Worm (Caenorhabditis elegans) whole organism, mixed stage, embryonic: ENCODE data around the gene ZC196.3.

Experiments used
- M03D4.4 ChIP-seq: sonication (generic microtip); optimal IDR thresholded peaks from 2 replicates; lab custom pipeline; 2017; ENCODE audit warnings: mild to moderate bottlenecking, missing genetic modification characterization, missing compliant biosample characterization
- bed-3 ChIP-seq: fragments of 200-800 bp; sonication (Bioruptor generic); optimal IDR thresholded peaks from 3 replicates; lab custom pipeline; 2018; ENCODE audit warnings: mild to moderate bottlenecking, missing genetic modification characterization, moderate library complexity, missing compliant biosample characterization
- blmp-1 ChIP-seq: fragments of 150-350 bp; optimal IDR thresholded peaks from 2 replicates; lab custom pipeline; 2014; ENCODE audit warnings: missing biosample characterization, missing genetic modification characterization
- ceh-39 ChIP-seq: fragments of 150-350 bp; optimal IDR thresholded peaks from 2 replicates; lab custom pipeline; 2014; ENCODE audit warnings: missing biosample characterization, missing genetic modification characterization
- ceh-43 ChIP-seq: fragments of 200-800 bp; sonication (Bioruptor generic); optimal IDR thresholded peaks from 2 replicates; lab custom pipeline; 2018; ENCODE audit warnings: mild to moderate bottlenecking, missing genetic modification characterization, moderate library complexity, missing compliant biosample characterization
- ceh-83 ChIP-seq: fragments of 200-800 bp; sonication (Bioruptor generic); optimal IDR thresholded peaks from 2 replicates; lab custom pipeline; 2018; ENCODE audit warnings: mild to moderate bottlenecking, missing genetic modification characterization, missing compliant biosample characterization
- ces-1 ChIP-seq: fragments of 150-350 bp; optimal IDR thresholded peaks from 2 replicates; lab custom pipeline; 2014; ENCODE audit warnings: missing biosample characterization, missing genetic modification reagents, missing genetic modification characterization
- cnd-1 ChIP-seq: fragments of 200-800 bp; sonication (Bioruptor generic); optimal IDR thresholded peaks from 2 replicates; lab custom pipeline; 2018; ENCODE audit warnings: mild to moderate bottlenecking, missing genetic modification characterization, missing compliant biosample characterization
- drap-1 ChIP-seq: fragments of 200-800 bp; sonication (Bioruptor generic); optimal IDR thresholded peaks from 3 replicates; lab custom pipeline; 2018; ENCODE audit warnings: mild to moderate bottlenecking, missing genetic modification characterization, missing compliant biosample characterization
- elt-1 ChIP-seq: sonication (generic microtip); optimal IDR thresholded peaks from 2 replicates; lab custom pipeline; 2017; ENCODE audit warnings: missing genetic modification characterization, mild to moderate bottlenecking, missing compliant biosample characterization, antibody characterized with exemption, moderate library complexity, borderline replicate concordance; ENCODE audit not compliant: insufficient read depth
- elt-3 ChIP-seq: fragments of 150-350 bp; optimal IDR thresholded peaks from 2 replicates; lab custom pipeline; 2014; ENCODE audit warnings: missing biosample characterization, missing genetic modification characterization
- flh-1 ChIP-seq: fragments of 200-800 bp; sonication (Bioruptor generic); optimal IDR thresholded peaks from 2 replicates; lab custom pipeline; 2018; ENCODE audit warnings: mild to moderate bottlenecking, missing genetic modification characterization, moderate library complexity, missing compliant biosample characterization
- ham-2 ChIP-seq: fragments of 200-800 bp; sonication (Bioruptor generic); optimal IDR thresholded peaks from 2 replicates; lab custom pipeline; 2018; ENCODE audit warnings: mild to moderate bottlenecking, missing genetic modification characterization, missing compliant biosample characterization
- hlh-1 ChIP-seq: fragments of 150-350 bp; optimal IDR thresholded peaks from 2 replicates; lab custom pipeline; 2014; ENCODE audit warnings: missing biosample characterization, missing genetic modification reagents, missing genetic modification characterization
- lin-13 ChIP-seq: fragments of 150-350 bp; optimal IDR thresholded peaks from 2 replicates; lab custom pipeline; 2014; ENCODE audit warnings: missing biosample characterization, missing genetic modification characterization
- lin-32 ChIP-seq: fragments of 200-800 bp; sonication (Bioruptor generic); optimal IDR thresholded peaks from 2 replicates; lab custom pipeline; 2018; ENCODE audit warnings: mild to moderate bottlenecking, missing genetic modification characterization, missing compliant biosample characterization
- lsy-2 ChIP-seq: fragments of 150-350 bp; optimal IDR thresholded peaks from 2 replicates; lab custom pipeline; 2014; ENCODE audit warnings: missing biosample characterization, missing genetic modification characterization
- mab-5 ChIP-seq: fragments of 150-350 bp; optimal IDR thresholded peaks from 2 replicates; lab custom pipeline; 2014; ENCODE audit warnings: missing biosample characterization, missing genetic modification characterization
- mep-1 ChIP-seq: fragments of 150-350 bp; optimal IDR thresholded peaks from 2 replicates; lab custom pipeline; 2017; ENCODE audit warnings: missing biosample characterization, missing genetic modification reagents, missing genetic modification characterization, inconsistent platforms
- mls-2 ChIP-seq: sonication (generic microtip); optimal IDR thresholded peaks from 2 replicates; lab custom pipeline; 2016; ENCODE audit warnings: mild to moderate bottlenecking, missing genetic modification characterization, moderate library complexity, missing compliant biosample characterization
- nhr-12 ChIP-seq: fragments of 150-350 bp; optimal IDR thresholded peaks from 2 replicates; lab custom pipeline; 2014; ENCODE audit warnings: missing biosample characterization, missing genetic modification characterization
- nhr-2 ChIP-seq: fragments of 150-350 bp; optimal IDR thresholded peaks from 2 replicates; lab custom pipeline; 2014; ENCODE audit warnings: missing biosample characterization, missing genetic modification characterization
- nhr-237 ChIP-seq: fragments of 150-350 bp; optimal IDR thresholded peaks from 2 replicates; lab custom pipeline; 2014; ENCODE audit warnings: missing biosample characterization, missing genetic modification characterization
- nhr-28 ChIP-seq: fragments of 150-350 bp; optimal IDR thresholded peaks from 2 replicates; lab custom pipeline; 2014; ENCODE audit warnings: missing biosample characterization, missing genetic modification characterization
- nhr-76 ChIP-seq: sonication (generic microtip); optimal IDR thresholded peaks from 2 replicates; lab custom pipeline; 2017; ENCODE audit warnings: missing biosample characterization, missing genetic modification characterization
- pha-4 ChIP-seq: fragments of 150-350 bp; optimal IDR thresholded peaks from 2 replicates; lab custom pipeline; 2018; ENCODE audit warnings: missing biosample characterization, missing genetic modification reagents, missing genetic modification characterization
- sem-2 ChIP-seq: fragments of 200-800 bp; sonication (Bioruptor generic); optimal IDR thresholded peaks from 2 replicates; lab custom pipeline; 2018; ENCODE audit warnings: mild to moderate bottlenecking, missing genetic modification characterization, missing compliant biosample characterization
- snpc-4 ChIP-seq: fragments of 150-350 bp; optimal IDR thresholded peaks from 2 replicates; lab custom pipeline; 2014; ENCODE audit warnings: missing biosample characterization, missing genetic modification characterization
- sptf-1 ChIP-seq: sonication (generic microtip); optimal IDR thresholded peaks from 2 replicates; lab custom pipeline; 2017; ENCODE audit warnings: mild to moderate bottlenecking, missing genetic modification characterization, moderate library complexity, missing compliant biosample characterization
- tbx-8 ChIP-seq: fragments of 200-800 bp; sonication (Bioruptor generic); optimal IDR thresholded peaks from 2 replicates; lab custom pipeline; 2018; ENCODE audit warnings: mild to moderate bottlenecking, missing genetic modification characterization, moderate library complexity, missing compliant biosample characterization
- unc-39 ChIP-seq: fragments of 150-350 bp; optimal IDR thresholded peaks from 2 replicates; lab custom pipeline; 2014; ENCODE audit warnings: missing biosample characterization, missing genetic modification characterization
- unc-62 ChIP-seq: fragments of 150-350 bp; optimal IDR thresholded peaks from 2 replicates; lab custom pipeline; 2014; ENCODE audit warnings: missing biosample characterization, missing genetic modification reagents, missing genetic modification characterization
- zip-8 ChIP-seq: fragments of 150-350 bp; optimal IDR thresholded peaks from 2 replicates; lab custom pipeline; 2014; ENCODE audit warnings: missing biosample characterization, missing genetic modification characterization
- ztf-11 ChIP-seq: fragments of 150-350 bp; optimal IDR thresholded peaks from 2 replicates; lab custom pipeline; 2014; ENCODE audit warnings: missing biosample characterization, missing genetic modification characterization

Gene ZC196.3

DNA sequence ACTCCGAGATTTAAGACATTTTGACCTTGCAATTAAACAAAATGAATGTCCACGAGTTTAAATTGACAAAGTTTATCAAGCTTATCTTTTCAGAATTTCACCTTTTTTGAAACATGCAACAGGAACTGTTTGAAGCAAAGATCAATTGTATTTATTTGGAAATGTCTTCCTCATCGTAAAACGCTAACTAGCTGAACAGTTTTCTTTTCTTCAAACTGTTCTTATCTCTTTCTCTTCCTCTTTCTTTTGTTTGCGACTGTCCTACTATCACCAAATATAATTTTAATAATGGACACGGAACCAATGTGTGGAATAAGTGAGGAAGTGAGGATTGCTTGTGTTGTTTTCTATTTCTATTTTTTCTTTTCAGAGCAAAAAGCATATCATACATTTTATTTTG is 3.5 kb upstream of the ZC196.3 start, which contains the start of gene ZC196.4:
ZC196.4 (plus strand) TSS at position 173 of the 400 bp plus-strand sequence.
- no peak for TF ChIP-seq nhr-237 (tag; lab: Kevin White, UChicago)
- TF ChIP-seq bed-3: no peak
- TF ChIP-seq elt-3 (tag; lab: Kevin White, UChicago): no peak
- TF ChIP-seq lin-13: no peak
- no peak for TF ChIP-seq zip-8 (tag; lab: Kevin White, UChicago)
- TF ChIP-seq sptf-1 (tag; lab: Kevin White, UChicago): no peak
- no peak for TF ChIP-seq ham-2 (GFP tag; lab: Kevin White, UChicago)
- no peak for TF ChIP-seq ztf-11
- no peak for TF ChIP-seq mep-1
- no peak for TF ChIP-seq ceh-43 (GFP tag; lab: Kevin White, UChicago)
- no peak for TF ChIP-seq M03D4.4
- no peak for TF ChIP-seq lsy-2 (tag; lab: Kevin White, UChicago)
- TF ChIP-seq mab-5: no peak
- TF ChIP-seq lin-32: no peak

- TF ChIP-seq nhr-28 (tag; lab: Kevin White, UChicago) (no peak), ces-1 (GFP tag; lab: Kevin White, UChicago) (no peak), nhr-2 (tag; lab: Kevin White, UChicago) (no peak), zip-8 (tag; lab: Kevin White, UChicago) (no peak), elt-1 (tag; lab: Kevin White, UChicago) (no peak), hlh-1 (tag; lab: Kevin White, UChicago) (no peak), blmp-1 (no peak), flh-1 (GFP tag; lab: Kevin White, UChicago) (no peak), lin-13 (no peak), pha-4 (tag; lab: Kevin White, UChicago) (no peak), lsy-2 (tag; lab: Kevin White, UChicago) (no peak), ceh-83 (no peak), elt-3 (tag; lab: Kevin White, UChicago) (no peak), nhr-12 (tag; lab: Kevin White, UChicago) (no peak), ceh-43 (GFP tag; lab: Kevin White, UChicago) (no peak)
These were observed 2.7 kb downstream of the ZC196.3 start, which contains the start of gene ZC196.2 for ce11 chrV:8739136-8739535. Gene ZC196.2 (plus strand): TSS chrV:8739436.

- no peak for TF ChIP-seq ztf-11
- no peak for TF ChIP-seq mls-2 (tag; lab: Kevin White, UChicago)
- TF ChIP-seq ces-1 (GFP tag; lab: Kevin White, UChicago): no peak
- TF ChIP-seq cnd-1 (tag; lab: Kevin White, UChicago): no peak
- TF ChIP-seq mab-5: no peak
- no peak for TF ChIP-seq sptf-1 (tag; lab: Kevin White, UChicago)
- TF ChIP-seq nhr-237 (tag; lab: Kevin White, UChicago): no peak
- no peak for TF ChIP-seq pha-4 (tag; lab: Kevin White, UChicago)
- no peak for TF ChIP-seq sem-2 (GFP tag; lab: Kevin White, UChicago)
These were observed 9.4 kb downstream of the ZC196.3 start, which contains the start of gene B0507.6 for ce11 chrV:8745858-8746257. Gene B0507.6 (plus strand): TSS chrV:8746158.

DNA sequence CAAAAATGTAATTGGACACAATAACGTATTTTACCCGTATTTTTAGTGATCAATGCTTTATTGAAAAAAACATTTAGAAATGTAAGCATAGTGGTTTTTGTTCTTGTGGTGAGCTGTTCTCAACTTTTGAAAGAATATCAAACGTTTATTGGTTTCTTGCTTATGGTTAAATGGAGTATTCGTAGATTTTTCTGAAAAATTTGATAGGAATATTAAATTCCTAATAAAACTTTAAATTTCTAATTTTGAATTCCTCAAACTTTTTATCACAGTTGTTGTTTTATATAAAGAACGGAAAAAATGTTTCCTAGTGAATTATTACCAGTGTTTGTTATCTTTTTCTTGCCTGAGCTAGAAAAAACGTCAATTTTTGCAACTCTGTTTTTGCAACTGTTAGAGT is 16.9 kb downstream of the ZC196.3 start, which contains the start of gene B0507.5:
B0507.5 (plus strand) TSS at position 301 of the 400 bp plus-strand sequence.
- TF ChIP-seq snpc-4 (tag; lab: Kevin White, UChicago) (no peak), ztf-11 (no peak), tbx-8 (GFP tag; lab: Kevin White, UChicago) (no peak), nhr-2 (tag; lab: Kevin White, UChicago) (no peak), pha-4 (tag; lab: Kevin White, UChicago) (no peak), cnd-1 (tag; lab: Kevin White, UChicago) (no peak), sptf-1 (tag; lab: Kevin White, UChicago) (no peak), mab-5 (no peak)

ce11 chrV:8754670-8755069 is 18.2 kb downstream of the ZC196.3 start, which contains the start of gene B0507.4:
Gene B0507.4 (plus strand): TSS chrV:8754970.
- TF ChIP-seq ham-2 (GFP tag; lab: Kevin White, UChicago) (no peak), hlh-1 (tag; lab: Kevin White, UChicago) (no peak), M03D4.4 (no peak)

DNA sequence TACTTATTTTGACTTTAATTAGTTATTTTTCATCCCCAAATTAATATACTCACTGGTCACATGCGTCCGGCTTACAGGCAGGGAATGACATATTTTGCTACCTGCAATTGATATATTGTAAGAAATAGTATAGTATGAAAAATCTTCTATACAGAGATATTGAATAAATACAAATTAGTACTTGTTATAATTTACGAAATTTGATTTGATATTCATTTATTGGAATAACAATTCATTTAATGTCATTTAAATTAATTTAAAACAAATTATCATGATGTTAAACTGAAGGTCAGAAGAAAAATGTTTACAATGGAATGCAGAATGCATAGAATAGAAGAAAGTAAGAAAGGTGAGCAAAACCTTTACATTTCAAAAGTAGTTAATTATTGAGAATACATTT is 22.1 kb downstream of the ZC196.3 start, which contains the start of gene B0507.7:
B0507.7 (minus strand) TSS at position 101 of the 400 bp plus-strand sequence.
- no peak for TF ChIP-seq blmp-1
- no peak for TF ChIP-seq snpc-4 (tag; lab: Kevin White, UChicago)
- no peak for TF ChIP-seq nhr-237 (tag; lab: Kevin White, UChicago)
- TF ChIP-seq drap-1 (GFP tag; lab: Kevin White, UChicago): no peak
- no peak for TF ChIP-seq tbx-8 (GFP tag; lab: Kevin White, UChicago)
- no peak for TF ChIP-seq zip-8 (tag; lab: Kevin White, UChicago)
- no peak for TF ChIP-seq unc-62 (GFP tag; lab: Kevin White, UChicago)
- TF ChIP-seq nhr-76 (tag; lab: Kevin White, UChicago): no peak
- TF ChIP-seq mls-2 (tag; lab: Kevin White, UChicago): no peak
- no peak for TF ChIP-seq cnd-1 (tag; lab: Kevin White, UChicago)
- no peak for TF ChIP-seq mep-1
- TF ChIP-seq mab-5: no peak
- TF ChIP-seq unc-39: no peak
- TF ChIP-seq ceh-39 (tag; lab: Kevin White, UChicago): no peak
